Fruit fly (Drosophila melanogaster) whole organism, embryonic: ENCODE data around the gene Cyp28c1.
A peak's percentile ranks its signal among the peaks of the same experiment; 100 is the strongest.

Experiments
- Adf1 ChIP-seq: fragments of 200-800 bp; sonication (Bioruptor generic); IDR thresholded peaks from 2 replicates; pipeline ENCODE4 v1.3.6; 2022; ENCODE audit warnings: missing biosample characterization, missing genetic modification characterization
- B-H2 ChIP-seq: fragments of 200-800 bp; sonication (Bioruptor generic); optimal IDR thresholded peaks from 2 replicates; lab custom pipeline; 2018; ENCODE audit warnings: missing biosample characterization, mild to moderate bottlenecking, missing genetic modification characterization
- CG10543 ChIP-seq: fragments of 200-800 bp; sonication (Bioruptor generic); optimal IDR thresholded peaks from 3 replicates; lab custom pipeline; 2017; ENCODE audit warnings: missing biosample characterization, mild to moderate bottlenecking, missing genetic modification characterization, moderate library complexity
- CG10959 ChIP-seq: fragments of 200-800 bp; sonication (Bioruptor generic); IDR thresholded peaks from 2 replicates; pipeline ENCODE4 v1.3.6; 2022; ENCODE audit warnings: missing biosample characterization, missing genetic modification characterization
- CG12391 ChIP-seq: fragments of 200-800 bp; sonication (Bioruptor generic); optimal IDR thresholded peaks from 3 replicates; lab custom pipeline; 2018; ENCODE audit warnings: missing biosample characterization, mild to moderate bottlenecking, missing genetic modification characterization, moderate library complexity
- CG14710 ChIP-seq: fragments of 200-800 bp; sonication (Bioruptor generic); optimal IDR thresholded peaks from 3 replicates; lab custom pipeline; 2019; ENCODE audit warnings: missing biosample characterization, mild to moderate bottlenecking, missing genetic modification characterization, moderate library complexity
- CG14860 ChIP-seq: fragments of 200-800 bp; sonication (Bioruptor generic); IDR thresholded peaks from 3 replicates; pipeline ENCODE4 v1.3.6; 2022; ENCODE audit warnings: missing biosample characterization, missing genetic modification characterization; ENCODE audit not compliant: partially characterized antibody
- CG17568 ChIP-seq: fragments of 200-800 bp; sonication (Bioruptor generic); optimal IDR thresholded peaks from 2 replicates; lab custom pipeline; 2018; ENCODE audit warnings: missing biosample characterization, mild to moderate bottlenecking, missing genetic modification characterization, moderate library complexity
- CG18619 ChIP-seq: fragments of 200-800 bp; sonication (Bioruptor generic); optimal IDR thresholded peaks from 3 replicates; lab custom pipeline; 2017; ENCODE audit warnings: missing biosample characterization, mild to moderate bottlenecking, missing genetic modification characterization
- CG2889 ChIP-seq: fragments of 200-800 bp; sonication (Bioruptor generic); IDR thresholded peaks from 3 replicates; pipeline ENCODE4 v1.3.6; 2022; ENCODE audit warnings: missing biosample characterization, missing genetic modification characterization
- CG31441 ChIP-seq: fragments of 200-800 bp; sonication (Bioruptor generic); IDR thresholded peaks from 2 replicates; pipeline ENCODE4 v1.3.6; 2022; ENCODE audit warnings: missing biosample characterization, missing genetic modification characterization
- CG3847 ChIP-seq: fragments of 200-800 bp; sonication (Bioruptor generic); IDR thresholded peaks from 2 replicates; pipeline ENCODE4 v1.3.6; 2022; ENCODE audit warnings: missing biosample characterization, missing genetic modification characterization
- CG3995 ChIP-seq: fragments of 200-800 bp; sonication (Bioruptor generic); optimal IDR thresholded peaks from 3 replicates; lab custom pipeline; 2016; ENCODE audit warnings: missing biosample characterization, missing genetic modification characterization
- CG4820 ChIP-seq: fragments of 200-800 bp; sonication (Bioruptor generic); optimal IDR thresholded peaks from 3 replicates; lab custom pipeline; 2016; ENCODE audit warnings: missing biosample characterization, missing genetic modification characterization
- CG7839 ChIP-seq: fragments of 200-800 bp; sonication (Bioruptor generic); optimal IDR thresholded peaks from 3 replicates; lab custom pipeline; 2018; ENCODE audit warnings: missing biosample characterization, mild to moderate bottlenecking, missing genetic modification characterization, moderate library complexity
- CG8281 ChIP-seq: fragments of 200-800 bp; sonication (Bioruptor generic); optimal IDR thresholded peaks from 2 replicates; lab custom pipeline; 2018; ENCODE audit warnings: missing biosample characterization, mild to moderate bottlenecking, missing genetic modification characterization, moderate library complexity
- CG8924 ChIP-seq: fragments of 200-800 bp; optimal IDR thresholded peaks from 3 replicates; lab custom pipeline; 2019; ENCODE audit warnings: missing biosample characterization, mild to moderate bottlenecking, missing genetic modification characterization, moderate library complexity
- Hand ChIP-seq: fragments of 200-800 bp; sonication (Bioruptor generic); optimal IDR thresholded peaks from 2 replicates; lab custom pipeline; 2017; ENCODE audit warnings: mild to moderate bottlenecking, missing biosample characterization, missing genetic modification reagents, missing genetic modification characterization
- Hmr ChIP-seq: fragments of 200-800 bp; sonication (Bioruptor generic); optimal IDR thresholded peaks from 3 replicates; lab custom pipeline; 2017; ENCODE audit warnings: mild to moderate bottlenecking, missing biosample characterization, missing genetic modification reagents, missing genetic modification characterization
- Lim3 ChIP-seq: fragments of 200-800 bp; sonication (Bioruptor generic); IDR thresholded peaks from 2 replicates; pipeline ENCODE4 v1.3.6; 2022; ENCODE audit warnings: missing biosample characterization, missing genetic modification characterization
- MESR4 ChIP-seq: fragments of 200-800 bp; sonication (Bioruptor generic); optimal IDR thresholded peaks from 2 replicates; lab custom pipeline; 2018; ENCODE audit warnings: missing biosample characterization, mild to moderate bottlenecking, missing genetic modification characterization, moderate library complexity
- Med ChIP-seq: fragments of 200-800 bp; sonication (Bioruptor generic); peaks from one replicate; lab custom pipeline; 2016; ENCODE audit warnings: missing biosample characterization, missing genetic modification characterization, mild to moderate bottlenecking, inconsistent platforms, moderate library complexity
- Meics ChIP-seq: fragments of 200-800 bp; sonication (Bioruptor generic); optimal IDR thresholded peaks from 2 replicates; lab custom pipeline; 2017; ENCODE audit warnings: missing biosample characterization, mild to moderate bottlenecking, missing genetic modification characterization
- Mrtf ChIP-seq: fragments of 200-800 bp; sonication (Bioruptor generic); IDR thresholded peaks from 3 replicates; pipeline ENCODE4 v1.3.6; 2022; ENCODE audit warnings: missing biosample characterization, missing genetic modification characterization
- NFAT ChIP-seq: fragments of 200-800 bp; sonication (Bioruptor generic); IDR thresholded peaks from 2 replicates; pipeline ENCODE4 v1.3.6; 2022; ENCODE audit warnings: missing biosample characterization, missing genetic modification characterization
- Sox102F ChIP-seq: fragments of 200-800 bp; sonication (Bioruptor generic); optimal IDR thresholded peaks from 2 replicates; lab custom pipeline; 2018; ENCODE audit warnings: missing biosample characterization, mild to moderate bottlenecking, missing genetic modification characterization, moderate library complexity
- Ssrp ChIP-seq: fragments of 200-800 bp; sonication (Bioruptor generic); optimal IDR thresholded peaks from 2 replicates; lab custom pipeline; 2018; ENCODE audit warnings: missing biosample characterization, mild to moderate bottlenecking, missing genetic modification characterization, moderate library complexity
- Tbp ChIP-seq: fragments of >200 bp; optimal IDR thresholded peaks from 2 replicates; lab custom pipeline; 2018; ENCODE audit warnings: missing biosample characterization, missing genetic modification characterization
- amos ChIP-seq: fragments of 200-800 bp; sonication (Bioruptor generic); IDR thresholded peaks from 2 replicates; pipeline ENCODE4 v1.3.6; 2022; ENCODE audit warnings: missing biosample characterization, missing genetic modification characterization; ENCODE audit not compliant: partially characterized antibody
- ara ChIP-seq: fragments of 200-800 bp; sonication (Bioruptor generic); IDR thresholded peaks from 2 replicates; pipeline ENCODE4 v1.3.6; 2022; ENCODE audit warnings: missing biosample characterization, missing genetic modification characterization
- cas ChIP-seq: fragments of 200-800 bp; sonication (Bioruptor generic); IDR thresholded peaks from 2 replicates; pipeline ENCODE4 v1.3.6; 2022; ENCODE audit warnings: missing biosample characterization, missing genetic modification characterization
- corto ChIP-seq: fragments of 200-800 bp; sonication (Bioruptor generic); optimal IDR thresholded peaks from 2 replicates; lab custom pipeline; 2016; ENCODE audit warnings: missing biosample characterization, mild to moderate bottlenecking, missing genetic modification characterization, moderate library complexity
- dpn ChIP-seq, 2 experiments: fragments of 200-800 bp; sonication (Bioruptor generic); optimal IDR thresholded peaks; 3 replicates each; lab custom pipeline; 2016; ENCODE audit warnings: missing biosample characterization in 2 of 2, missing genetic modification characterization in 2 of 2
- en ChIP-seq: fragments of 200-800 bp; sonication (Bioruptor generic); optimal IDR thresholded peaks from 2 replicates; lab custom pipeline; 2016; ENCODE audit warnings: missing biosample characterization, missing genetic modification characterization
- eve ChIP-seq, 2 experiments: fragments of >200 bp; optimal IDR thresholded peaks; 2 replicates each; lab custom pipeline; 2017; ENCODE audit warnings: missing biosample characterization in 2 of 2, missing genetic modification characterization in 2 of 2
- exex ChIP-seq: fragments of 200-800 bp; sonication (Bioruptor generic); optimal IDR thresholded peaks from 4 replicates; lab custom pipeline; 2018; ENCODE audit warnings: missing biosample characterization, mild to moderate bottlenecking, missing genetic modification characterization, moderate library complexity
- eyg ChIP-seq: fragments of 200-800 bp; sonication (Bioruptor generic); optimal IDR thresholded peaks from 3 replicates; lab custom pipeline; 2016; ENCODE audit warnings: missing biosample characterization, missing genetic modification characterization
- fd96Cb ChIP-seq: fragments of 200-800 bp; sonication (Bioruptor generic); optimal IDR thresholded peaks from 2 replicates; lab custom pipeline; 2018; ENCODE audit warnings: missing biosample characterization, mild to moderate bottlenecking, missing genetic modification characterization, moderate library complexity
- fu2 ChIP-seq: fragments of 200-800 bp; sonication (Bioruptor generic); optimal IDR thresholded peaks from 2 replicates; lab custom pipeline; 2016; ENCODE audit warnings: missing biosample characterization, missing genetic modification characterization
- gfzf ChIP-seq: fragments of 200-800 bp; sonication (Bioruptor generic); optimal IDR thresholded peaks from 2 replicates; lab custom pipeline; 2016; ENCODE audit warnings: missing biosample characterization, mild to moderate bottlenecking, missing genetic modification characterization, moderate library complexity
- gsb-n ChIP-seq: fragments of 200-800 bp; sonication (Bioruptor generic); optimal IDR thresholded peaks from 3 replicates; lab custom pipeline; 2018; ENCODE audit warnings: missing biosample characterization, mild to moderate bottlenecking, missing genetic modification characterization
- hkb ChIP-seq, 2 experiments: fragments of 200-800 bp in 1 of 2; fragments of >200 bp in 1 of 2; sonication (Bioruptor generic) in 1 of 2; IDR thresholded peaks in 1 of 2; optimal IDR thresholded peaks in 1 of 2; 2 replicates each; pipeline versions ENCODE4 v1.3.6 to Lab custom; 2017 to 2022; ENCODE audit warnings: missing biosample characterization in 1 of 2, missing genetic modification characterization in 1 of 2
- lola ChIP-seq, 3 experiments: fragments of >200 bp in 2 of 3; fragments of 200-800 bp in 1 of 3; sonication (Bioruptor generic) in 1 of 3; optimal IDR thresholded peaks; 2 replicates each; lab custom pipeline; 2017 to 2019; ENCODE audit warnings: missing biosample characterization in 3 of 3, missing genetic modification characterization in 3 of 3, mild to moderate bottlenecking in 1 of 3, moderate library complexity in 1 of 3
- mld ChIP-seq: fragments of 200-800 bp; sonication (Bioruptor generic); IDR thresholded peaks from 3 replicates; pipeline ENCODE4 v1.3.6; 2022; ENCODE audit warnings: missing biosample characterization, missing genetic modification characterization; ENCODE audit not compliant: partially characterized antibody
- pho ChIP-seq: fragments of 200-800 bp; sonication (Bioruptor generic); optimal IDR thresholded peaks from 2 replicates; lab custom pipeline; 2016; ENCODE audit warnings: missing biosample characterization, missing genetic modification characterization
- pnt ChIP-seq: fragments of 200-800 bp; sonication (Bioruptor generic); optimal IDR thresholded peaks from 3 replicates; lab custom pipeline; 2016; ENCODE audit warnings: missing biosample characterization, missing genetic modification characterization
- psq ChIP-seq: fragments of 200-800 bp; sonication (Bioruptor generic); optimal IDR thresholded peaks from 2 replicates; lab custom pipeline; 2017; ENCODE audit warnings: missing biosample characterization, missing genetic modification characterization
- pum ChIP-seq: fragments of 200-800 bp; sonication (Bioruptor generic); optimal IDR thresholded peaks from 2 replicates; lab custom pipeline; 2016; ENCODE audit warnings: missing biosample characterization, missing genetic modification characterization
- scrt ChIP-seq: fragments of 200-800 bp; sonication (Bioruptor generic); optimal IDR thresholded peaks from 2 replicates; lab custom pipeline; 2018; ENCODE audit warnings: missing biosample characterization, mild to moderate bottlenecking, missing genetic modification characterization, moderate library complexity
- wor ChIP-seq: fragments of 200-800 bp; sonication (Bioruptor generic); IDR thresholded peaks from 2 replicates; pipeline ENCODE4 v1.3.6; 2022; ENCODE audit warnings: missing biosample characterization, missing genetic modification characterization

Gene Cyp28c1

dm6 chrX:11816434-11816948, 22.9 kb upstream of the Cyp28c1 start, which contains the start of the genes CG1578 and rudhira (continued):
- TF ChIP-seq cas (GFP tag; lab: Robert Waterston, UW), result no peak
- TF ChIP-seq pnt (GFP tag; lab: Kevin White, UChicago), result no peak
- TF ChIP-seq exex, result peak; percentile 12
- TF ChIP-seq fu2 (GFP tag; lab: Kevin White, UChicago), result no peak
- peak; percentile 73 for TF ChIP-seq gfzf (GFP tag; lab: Kevin White, UChicago)
- TF ChIP-seq CG8281 (tag; lab: Kevin White, UChicago), result no peak
- TF ChIP-seq ara (GFP tag; lab: Robert Waterston, UW), result no peak
- no peak for TF ChIP-seq en (GFP tag; lab: Kevin White, UChicago)
- no peak for TF ChIP-seq CG3995
- TF ChIP-seq CG18619 (GFP tag; lab: Kevin White, UChicago), result peak; percentile 19
- peak; percentile 80 for TF ChIP-seq CG14710
- peak; percentile 33; the same call in 1 of the 2 replicates for TF ChIP-seq CG31441
- no peak for TF ChIP-seq Sox102F (GFP tag; lab: Kevin White, UChicago)
- TF ChIP-seq eyg, result no peak
- TF ChIP-seq CG4820, result no peak
- TF ChIP-seq CG7839 (tag; lab: Kevin White, UChicago), result peak; percentile 2
- peak in 1 of 3 experiments; percentile 9 for TF ChIP-seq lola (GFP tag; optimal IDR thresholded peaks at IDR 0.05; lab: Kevin White, UChicago)
- TF ChIP-seq CG14860 (GFP tag; lab: Robert Waterston, UW), result no peak
- peak; percentile 26 for TF ChIP-seq gsb-n (tag; lab: Kevin White, UChicago)
- peak; percentile 38 for TF ChIP-seq CG12391
- TF ChIP-seq Tbp, result no peak
- TF ChIP-seq psq, result peak; percentile 4
- TF ChIP-seq CG2889 (GFP tag; lab: Robert Waterston, UW), result no peak
- no peak for TF ChIP-seq mld (GFP tag; lab: Robert Waterston, UW)
- TF ChIP-seq corto, result no peak
- TF ChIP-seq Med (GFP tag; lab: Kevin White, UChicago), result peak; percentile 80
- TF ChIP-seq MESR4, result no peak
- TF ChIP-seq CG3847, result 0 out of 2 replicates have a peak, but pooled peaks have one; percentile 31
- peak; percentile 21 for TF ChIP-seq Meics (GFP tag; lab: Kevin White, UChicago)
- peak in 1 of 2 experiments; percentile 33 for TF ChIP-seq eve (GFP tag; optimal IDR thresholded peaks at IDR 0.05; lab: Kevin White, UChicago)
- no peak for TF ChIP-seq NFAT (GFP tag; lab: Robert Waterston, UW)
- no peak for TF ChIP-seq CG17568
- TF ChIP-seq Mrtf (GFP tag; lab: Robert Waterston, UW), result no peak
- no peak for TF ChIP-seq pum (GFP tag; lab: Kevin White, UChicago)
- no peak for TF ChIP-seq Adf1 (GFP tag; lab: Robert Waterston, UW)
- TF ChIP-seq hkb (optimal IDR thresholded peaks at IDR 0.05; lab: Kevin White, UChicago), result no peak
- no peak for TF ChIP-seq hkb (GFP tag; IDR thresholded peaks at IDR 0.05; lab: Robert Waterston, UW)
- peak; percentile 36 for TF ChIP-seq CG10543 (GFP tag; lab: Kevin White, UChicago)
- TF ChIP-seq Lim3 (GFP tag; lab: Robert Waterston, UW), result no peak
- no peak for TF ChIP-seq CG10959 (GFP tag; lab: Robert Waterston, UW)
- no peak for TF ChIP-seq CG8924 (tag; lab: Kevin White, UChicago)
- no peak for TF ChIP-seq B-H2 (GFP tag; lab: Kevin White, UChicago)
- TF ChIP-seq Hand (GFP tag; lab: Kevin White, UChicago), result no peak
- TF ChIP-seq Ssrp, result no peak
- peak; percentile 67 for TF ChIP-seq Hmr (GFP tag; lab: Kevin White, UChicago)
- TF ChIP-seq dpn (GFP tag; optimal IDR thresholded peaks at IDR 0.05; lab: Kevin White, UChicago), result no peak
- TF ChIP-seq pho (GFP tag; lab: Kevin White, UChicago), result no peak
- TF ChIP-seq fd96Cb (tag; lab: Kevin White, UChicago), result no peak
- no peak for TF ChIP-seq scrt (GFP tag; lab: Kevin White, UChicago)
- TF ChIP-seq amos (GFP tag; lab: Robert Waterston, UW), result no peak
- TF ChIP-seq wor (GFP tag; lab: Robert Waterston, UW), result no peak
